Fruit fly (Drosophila melanogaster) whole organism, wandering third instar larva: ENCODE measurements around the gene SdhC.

ENCODE experiments used
- OdsH ChIP-seq: fragments of 200-800 bp; sonication (Bioruptor generic); optimal IDR thresholded peaks from 2 replicates; lab custom pipeline; 2016; ENCODE audit warnings: missing biosample characterization, mild to moderate bottlenecking, missing genetic modification characterization
- woc ChIP-seq: sonication (Bioruptor generic); optimal IDR thresholded peaks from 2 replicates; lab custom pipeline; 2016; ENCODE audit warnings: missing biosample characterization, mild to moderate bottlenecking, missing genetic modification characterization

- peak; percentile 33 for TF ChIP-seq OdsH (GFP tag; lab: Kevin White, UChicago)
- TF ChIP-seq woc (GFP tag; lab: Kevin White, UChicago) = peak; percentile 96
Measured at dm6 chr3R:11214449-11214950, 4.9 kb upstream of the SdhC start, which contains the start of gene ZnT86D.
